Fruit fly (Drosophila melanogaster): ENCODE results near the gene fbp.
A peak's percentile ranks its signal among the peaks of the same experiment; 100 is the strongest.

fbp gene

dm6 chr2L:19795320-19796110 lies 31.6 kb upstream of the fbp start (continued):
- TF ChIP-seq luna (GFP tag; optimal IDR thresholded peaks at IDR 0.05) (no peak), CrebB (tag; optimal IDR thresholded peaks at IDR 0.05) (peak; percentile 22), HLH3B (GFP tag; IDR thresholded peaks at IDR 0.05) (peak; percentile 12; the same call in 1 of the 2 replicates), hkb (optimal IDR thresholded peaks at IDR 0.05) (no peak), hkb (GFP tag; IDR thresholded peaks at IDR 0.05) (no peak; the same call in 1 of the 2 replicates), CG12744 (GFP tag; optimal IDR thresholded peaks at IDR 0.05) (no peak), CG18476 (GFP tag; optimal IDR thresholded peaks at IDR 0.05) (peak; percentile 52), hb (GFP tag; IDR thresholded peaks at IDR 0.05; ENCODE audit: partially characterized antibody) (no peak), Bteb2 (GFP tag; optimal IDR thresholded peaks at IDR 0.05) (peak; percentile 31), vnd (GFP tag; IDR thresholded peaks at IDR 0.05; ENCODE audit: partially characterized antibody) (peak; percentile 75), fd102C (GFP tag; optimal IDR thresholded peaks at IDR 0.05) (no peak), Mad (GFP tag; optimal IDR thresholded peaks at IDR 0.05) (peak; percentile 59), wdn (GFP tag; IDR thresholded peaks at IDR 0.05) (no peak), CG1233 (GFP tag; optimal IDR thresholded peaks at IDR 0.05) (no peak), usp (GFP tag; optimal IDR thresholded peaks at IDR 0.05) (no peak), CG13775 (GFP tag; optimal IDR thresholded peaks at IDR 0.05) (peak; percentile 57), Dek (tag; optimal IDR thresholded peaks at IDR 0.05) (peak; percentile 35), fru (optimal IDR thresholded peaks at IDR 0.05) (no peak), CG9609 (GFP tag; optimal IDR thresholded peaks at IDR 0.05) (peak; percentile 37), gfzf (GFP tag; optimal IDR thresholded peaks at IDR 0.05) (peak; percentile 89), CG17912 (GFP tag; optimal IDR thresholded peaks at IDR 0.05) (no peak), slbo (GFP tag; IDR thresholded peaks at IDR 0.05) (peak; percentile 76), CG15269 (tag; optimal IDR thresholded peaks at IDR 0.05) (no peak), ERR (GFP tag; optimal IDR thresholded peaks at IDR 0.05) (peak; percentile 28), B-H1 (GFP tag; IDR thresholded peaks at IDR 0.05) (no peak), D19A (tag; optimal IDR thresholded peaks at IDR 0.05) (peak; percentile 41), run (tag; optimal IDR thresholded peaks at IDR 0.05) (no peak), CG7357 (GFP tag; IDR thresholded peaks at IDR 0.05) (0 out of 3 replicates have a peak, but pooled peaks have one; percentile 22), CG17359 (tag; optimal IDR thresholded peaks at IDR 0.05) (peak; percentile 46), al (GFP tag; IDR thresholded peaks at IDR 0.05) (0 out of 2 replicates have a peak, but pooled peaks have one; percentile 32), rib (GFP tag; IDR thresholded peaks at IDR 0.05) (no peak), scrt (GFP tag; optimal IDR thresholded peaks at IDR 0.05) (no peak), en (GFP tag; optimal IDR thresholded peaks at IDR 0.05) (no peak), Spps (tag; optimal IDR thresholded peaks at IDR 0.05) (no peak), Awh (GFP tag; IDR thresholded peaks at IDR 0.05) (no peak), D (optimal IDR thresholded peaks at IDR 0.05) (no peak), D (GFP tag; optimal IDR thresholded peaks at IDR 0.05) (peak; percentile 27), Dp (GFP tag; optimal IDR thresholded peaks at IDR 0.05) (peak; percentile 55), CG17328 (GFP tag; IDR thresholded peaks at IDR 0.05) (peak; percentile 25; the same call in 1 of the 2 replicates), CG11398 (GFP tag; optimal IDR thresholded peaks at IDR 0.05) (no peak), Dip3 (GFP tag; optimal IDR thresholded peaks at IDR 0.05) (peak; percentile 20), CG15011 (GFP tag; optimal IDR thresholded peaks at IDR 0.05) (no peak), CG8765 (GFP tag; IDR thresholded peaks at IDR 0.05) (no peak), dpn (GFP tag; optimal IDR thresholded peaks at IDR 0.05) (peak; percentile 43 to 45), CG7745 (tag; optimal IDR thresholded peaks at IDR 0.05) (no peak), CG18599 (GFP tag; optimal IDR thresholded peaks at IDR 0.05) (no peak), CG31365 (tag; optimal IDR thresholded peaks at IDR 0.05) (no peak), Atf-2 (GFP tag; optimal IDR thresholded peaks at IDR 0.05) (peak; percentile 10), CG1529 (GFP tag; optimal IDR thresholded peaks at IDR 0.05) (no peak), Nf-YA (GFP tag; IDR thresholded peaks at IDR 0.05) (no peak), CG12236 (GFP tag; optimal IDR thresholded peaks at IDR 0.05) (peak; percentile 18)
